Fruit fly (Drosophila melanogaster) whole organism, embryonic: Measurements from ENCODE around the gene CG32686.

ENCODE experiments used
- CG10462 ChIP-seq: fragments of 200-800 bp; sonication (Bioruptor generic); optimal IDR thresholded peaks from 2 replicates; lab custom pipeline; 2016; ENCODE audit warnings: missing biosample characterization, missing genetic modification characterization
- CG10565 ChIP-seq: fragments of 200-800 bp; sonication (Bioruptor generic); optimal IDR thresholded peaks from 3 replicates; lab custom pipeline; 2016; ENCODE audit warnings: missing biosample characterization, mild to moderate bottlenecking, missing genetic modification characterization
- CG12299 ChIP-seq: fragments of 200-800 bp; sonication (Bioruptor generic); optimal IDR thresholded peaks from 2 replicates; lab custom pipeline; 2018; ENCODE audit warnings: missing biosample characterization, mild to moderate bottlenecking, missing genetic modification characterization
- CG12769 ChIP-seq: fragments of 200-800 bp; sonication (Bioruptor generic); optimal IDR thresholded peaks from 2 replicates; lab custom pipeline; 2019; ENCODE audit warnings: missing biosample characterization, mild to moderate bottlenecking, missing genetic modification characterization, moderate library complexity
- CG1529 ChIP-seq: fragments of 200-800 bp; sonication (Bioruptor generic); optimal IDR thresholded peaks from 3 replicates; lab custom pipeline; 2018; ENCODE audit warnings: missing biosample characterization, missing genetic modification characterization
- CG1602 ChIP-seq: fragments of 200-800 bp; sonication (Bioruptor generic); optimal IDR thresholded peaks from 3 replicates; lab custom pipeline; 2016; ENCODE audit warnings: missing biosample characterization, missing genetic modification characterization
- CG1603 ChIP-seq: fragments of 200-800 bp; sonication (Bioruptor generic); optimal IDR thresholded peaks from 2 replicates; lab custom pipeline; 2019; ENCODE audit warnings: missing biosample characterization, mild to moderate bottlenecking, missing genetic modification characterization, moderate library complexity
- CG17359 ChIP-seq: fragments of 200-800 bp; sonication (Bioruptor generic); optimal IDR thresholded peaks from 3 replicates; lab custom pipeline; 2018; ENCODE audit warnings: missing biosample characterization, mild to moderate bottlenecking, missing genetic modification characterization, moderate library complexity
- CG18262 ChIP-seq: fragments of 200-800 bp; optimal IDR thresholded peaks from 3 replicates; lab custom pipeline; 2019; ENCODE audit warnings: missing biosample characterization, mild to moderate bottlenecking, missing genetic modification characterization, moderate library complexity
- CG2889 ChIP-seq: fragments of 200-800 bp; sonication (Bioruptor generic); IDR thresholded peaks from 3 replicates; pipeline ENCODE4 v1.3.6; 2022; ENCODE audit warnings: missing biosample characterization, missing genetic modification characterization
- CG31224 ChIP-seq: fragments of 200-800 bp; sonication (Bioruptor generic); IDR thresholded peaks from 2 replicates; pipeline ENCODE4 v1.3.6; 2022; ENCODE audit warnings: missing biosample characterization, missing genetic modification characterization
- CG6175 ChIP-seq: fragments of 200-800 bp; sonication (Bioruptor generic); IDR thresholded peaks from 3 replicates; pipeline ENCODE4 v1.3.6; 2022; ENCODE audit warnings: missing biosample characterization, missing genetic modification characterization
- CG6254 ChIP-seq: fragments of 200-800 bp; sonication (Bioruptor generic); optimal IDR thresholded peaks from 3 replicates; lab custom pipeline; 2017; ENCODE audit warnings: mild to moderate bottlenecking, missing biosample characterization, missing genetic modification reagents, missing genetic modification characterization
- CG7556 ChIP-seq: fragments of 200-800 bp; sonication (Bioruptor generic); optimal IDR thresholded peaks from 2 replicates; lab custom pipeline; 2017; ENCODE audit warnings: missing biosample characterization, mild to moderate bottlenecking, missing genetic modification characterization
- CG8359 ChIP-seq: fragments of 200-800 bp; sonication (Bioruptor generic); optimal IDR thresholded peaks from 2 replicates; lab custom pipeline; 2017; ENCODE audit warnings: missing biosample characterization, mild to moderate bottlenecking, missing genetic modification characterization, borderline replicate concordance
- CG9437 ChIP-seq: fragments of 200-800 bp; sonication (Bioruptor generic); optimal IDR thresholded peaks from 2 replicates; lab custom pipeline; 2018; ENCODE audit warnings: missing biosample characterization, mild to moderate bottlenecking, missing genetic modification characterization
- CrebB ChIP-seq: fragments of 200-800 bp; sonication (Bioruptor generic); optimal IDR thresholded peaks from 3 replicates; lab custom pipeline; 2018; ENCODE audit warnings: missing biosample characterization, mild to moderate bottlenecking, missing genetic modification characterization
- Drgx ChIP-seq: fragments of 200-800 bp; sonication (Bioruptor generic); IDR thresholded peaks from 2 replicates; pipeline ENCODE4 v1.3.6; 2022; ENCODE audit warnings: missing biosample characterization, missing genetic modification characterization
- HHEX ChIP-seq: fragments of 200-800 bp; sonication (Bioruptor generic); optimal IDR thresholded peaks from 3 replicates; lab custom pipeline; 2017; ENCODE audit warnings: missing biosample characterization, mild to moderate bottlenecking, missing genetic modification characterization, missing genetic modification reagents
- HLH54F ChIP-seq: fragments of 200-800 bp; sonication (Bioruptor generic); optimal IDR thresholded peaks from 3 replicates; lab custom pipeline; 2016; ENCODE audit warnings: missing biosample characterization, missing genetic modification characterization
- Hand ChIP-seq: fragments of 200-800 bp; sonication (Bioruptor generic); optimal IDR thresholded peaks from 2 replicates; lab custom pipeline; 2017; ENCODE audit warnings: mild to moderate bottlenecking, missing biosample characterization, missing genetic modification reagents, missing genetic modification characterization
- Hmx ChIP-seq: fragments of 200-800 bp; sonication (Bioruptor generic); optimal IDR thresholded peaks from 2 replicates; lab custom pipeline; 2016; ENCODE audit warnings: missing biosample characterization, missing genetic modification characterization
- MESR4 ChIP-seq: fragments of 200-800 bp; sonication (Bioruptor generic); optimal IDR thresholded peaks from 2 replicates; lab custom pipeline; 2018; ENCODE audit warnings: missing biosample characterization, mild to moderate bottlenecking, missing genetic modification characterization, moderate library complexity
- Mrtf ChIP-seq: fragments of 200-800 bp; sonication (Bioruptor generic); IDR thresholded peaks from 3 replicates; pipeline ENCODE4 v1.3.6; 2022; ENCODE audit warnings: missing biosample characterization, missing genetic modification characterization
- NFAT ChIP-seq: fragments of 200-800 bp; sonication (Bioruptor generic); IDR thresholded peaks from 2 replicates; pipeline ENCODE4 v1.3.6; 2022; ENCODE audit warnings: missing biosample characterization, missing genetic modification characterization
- Sry-β ChIP-seq: fragments of 200-800 bp; sonication (Bioruptor generic); optimal IDR thresholded peaks from 2 replicates; lab custom pipeline; 2018; ENCODE audit warnings: missing biosample characterization, mild to moderate bottlenecking, missing genetic modification characterization, moderate library complexity
- Taf1 ChIP-seq: fragments of 200-800 bp; sonication (Bioruptor generic); IDR thresholded peaks from 2 replicates; pipeline ENCODE4 v1.3.6; 2022; ENCODE audit warnings: missing biosample characterization, missing genetic modification characterization
- al ChIP-seq: fragments of 200-800 bp; sonication (Bioruptor generic); IDR thresholded peaks from 2 replicates; pipeline ENCODE4 v1.3.6; 2022; ENCODE audit warnings: missing biosample characterization, missing genetic modification characterization
- caup ChIP-seq: fragments of 200-800 bp; sonication (Bioruptor generic); optimal IDR thresholded peaks from 3 replicates; lab custom pipeline; 2017; ENCODE audit warnings: missing biosample characterization, mild to moderate bottlenecking, missing genetic modification characterization, moderate library complexity; ENCODE audit not compliant: severe bottlenecking
- dysf ChIP-seq: fragments of 200-800 bp; sonication (Bioruptor generic); IDR thresholded peaks from 3 replicates; pipeline ENCODE4 v1.3.6; 2022; ENCODE audit warnings: missing biosample characterization, missing genetic modification characterization
- eve ChIP-seq, 2 experiments: fragments of >200 bp; optimal IDR thresholded peaks; 2 replicates each; lab custom pipeline; 2017; ENCODE audit warnings: missing biosample characterization in 2 of 2, missing genetic modification characterization in 2 of 2
- fd64A ChIP-seq: fragments of 200-800 bp; sonication (Bioruptor generic); optimal IDR thresholded peaks from 3 replicates; lab custom pipeline; 2018; ENCODE audit warnings: missing biosample characterization, mild to moderate bottlenecking, missing genetic modification characterization
- gcm2 ChIP-seq: fragments of 200-800 bp; sonication (Bioruptor generic); optimal IDR thresholded peaks from 2 replicates; lab custom pipeline; 2016; ENCODE audit warnings: missing biosample characterization, missing genetic modification characterization
- grn ChIP-seq: fragments of 200-800 bp; sonication (Bioruptor generic); optimal IDR thresholded peaks from 3 replicates; lab custom pipeline; 2017; ENCODE audit warnings: missing biosample characterization, missing genetic modification characterization
- gro ChIP-seq: fragments of 200-800 bp; sonication (Bioruptor generic); optimal IDR thresholded peaks from 2 replicates; lab custom pipeline; 2016; ENCODE audit warnings: missing biosample characterization, missing genetic modification characterization
- hkb ChIP-seq, 2 experiments: fragments of 200-800 bp in 1 of 2; fragments of >200 bp in 1 of 2; sonication (Bioruptor generic) in 1 of 2; IDR thresholded peaks in 1 of 2; optimal IDR thresholded peaks in 1 of 2; 2 replicates each; pipeline versions ENCODE4 v1.3.6 to Lab custom; 2017 to 2022; ENCODE audit warnings: missing biosample characterization in 1 of 2, missing genetic modification characterization in 1 of 2
- ind ChIP-seq: fragments of 200-800 bp; sonication (Bioruptor generic); optimal IDR thresholded peaks from 3 replicates; lab custom pipeline; 2016; ENCODE audit warnings: missing biosample characterization, missing genetic modification characterization
- jing ChIP-seq: fragments of 200-800 bp; sonication (Bioruptor generic); optimal IDR thresholded peaks from 2 replicates; lab custom pipeline; 2018; ENCODE audit warnings: missing biosample characterization, mild to moderate bottlenecking, missing genetic modification characterization
- ken ChIP-seq: fragments of 200-800 bp; sonication (Bioruptor generic); IDR thresholded peaks from 3 replicates; pipeline ENCODE4 v1.3.6; 2022; ENCODE audit warnings: missing biosample characterization, missing genetic modification characterization
- lab ChIP-seq: fragments of 200-800 bp; sonication (Bioruptor generic); optimal IDR thresholded peaks from 3 replicates; lab custom pipeline; 2017; ENCODE audit warnings: missing biosample characterization, missing genetic modification characterization, mild to moderate bottlenecking, moderate library complexity, missing genetic modification reagents
- lola ChIP-seq, 3 experiments: fragments of >200 bp in 2 of 3; fragments of 200-800 bp in 1 of 3; sonication (Bioruptor generic) in 1 of 3; optimal IDR thresholded peaks; 2 replicates each; lab custom pipeline; 2017 to 2019; ENCODE audit warnings: missing biosample characterization in 3 of 3, missing genetic modification characterization in 3 of 3, mild to moderate bottlenecking in 1 of 3, moderate library complexity in 1 of 3
- nom ChIP-seq: fragments of 200-800 bp; sonication (Bioruptor generic); optimal IDR thresholded peaks from 2 replicates; lab custom pipeline; 2017; ENCODE audit warnings: missing biosample characterization, missing genetic modification characterization, mild to moderate bottlenecking, moderate library complexity, missing genetic modification reagents
- oc ChIP-seq: fragments of 200-800 bp; sonication (Bioruptor generic); optimal IDR thresholded peaks from 2 replicates; lab custom pipeline; 2018; ENCODE audit warnings: missing biosample characterization, mild to moderate bottlenecking, missing genetic modification characterization, moderate library complexity
- pum ChIP-seq: fragments of 200-800 bp; sonication (Bioruptor generic); optimal IDR thresholded peaks from 2 replicates; lab custom pipeline; 2016; ENCODE audit warnings: missing biosample characterization, missing genetic modification characterization
- slp2 ChIP-seq: fragments of 200-800 bp; sonication (Bioruptor generic); optimal IDR thresholded peaks from 2 replicates; lab custom pipeline; 2016; ENCODE audit warnings: missing biosample characterization, missing genetic modification characterization
- ttk ChIP-seq: fragments of 200-800 bp; sonication (Bioruptor generic); IDR thresholded peaks from 2 replicates; pipeline ENCODE4 v2.1.2; 2022; ENCODE audit warnings: missing biosample characterization, missing genetic modification characterization
- vvl ChIP-seq: fragments of 200-800 bp; sonication (Bioruptor generic); IDR thresholded peaks from 2 replicates; pipeline ENCODE4 v1.3.6; 2022; ENCODE audit warnings: missing biosample characterization, missing genetic modification characterization

Gene CG32686

dm6 chrX:10364556-10365227, 10.4 kb downstream of the CG32686 start (continued):
- TF ChIP-seq grn (GFP tag; lab: Kevin White, UChicago) = peak; percentile 63
- no peak for TF ChIP-seq Drgx (GFP tag; lab: Robert Waterston, UW)
- TF ChIP-seq CG10462 (GFP tag; lab: Kevin White, UChicago) = peak; percentile 6
- no peak for TF ChIP-seq Mrtf
- no peak for TF ChIP-seq Sry-β (GFP tag; lab: Kevin White, UChicago)
- TF ChIP-seq fd64A (GFP tag; lab: Kevin White, UChicago) = no peak
- no peak for TF ChIP-seq caup
- peak; percentile 20 for TF ChIP-seq lab (GFP tag; lab: Kevin White, UChicago)
- no peak for TF ChIP-seq ttk (GFP tag; lab: Robert Waterston, UW)
- no peak for TF ChIP-seq CG31224 (GFP tag; lab: Robert Waterston, UW)
- TF ChIP-seq dysf = no peak
- no peak for TF ChIP-seq MESR4 (GFP tag; lab: Kevin White, UChicago)
- no peak for TF ChIP-seq ind (GFP tag; lab: Kevin White, UChicago)
- TF ChIP-seq oc (tag; lab: Kevin White, UChicago) = no peak
- TF ChIP-seq Taf1 (GFP tag; lab: Robert Waterston, UW) = no peak
- no peak for TF ChIP-seq vvl (GFP tag; lab: Robert Waterston, UW)
- no peak for TF ChIP-seq hkb (optimal IDR thresholded peaks at IDR 0.05; lab: Kevin White, UChicago)
- TF ChIP-seq hkb (GFP tag; IDR thresholded peaks at IDR 0.05; lab: Robert Waterston, UW) = no peak
- no peak for TF ChIP-seq CG18262 (tag; lab: Kevin White, UChicago)
- TF ChIP-seq CrebB (tag; lab: Kevin White, UChicago) = no peak
- TF ChIP-seq CG1603 = peak; percentile 22
- no peak for TF ChIP-seq CG9437 (GFP tag; lab: Kevin White, UChicago)
- no peak for TF ChIP-seq NFAT (GFP tag; lab: Robert Waterston, UW)

DNA sequence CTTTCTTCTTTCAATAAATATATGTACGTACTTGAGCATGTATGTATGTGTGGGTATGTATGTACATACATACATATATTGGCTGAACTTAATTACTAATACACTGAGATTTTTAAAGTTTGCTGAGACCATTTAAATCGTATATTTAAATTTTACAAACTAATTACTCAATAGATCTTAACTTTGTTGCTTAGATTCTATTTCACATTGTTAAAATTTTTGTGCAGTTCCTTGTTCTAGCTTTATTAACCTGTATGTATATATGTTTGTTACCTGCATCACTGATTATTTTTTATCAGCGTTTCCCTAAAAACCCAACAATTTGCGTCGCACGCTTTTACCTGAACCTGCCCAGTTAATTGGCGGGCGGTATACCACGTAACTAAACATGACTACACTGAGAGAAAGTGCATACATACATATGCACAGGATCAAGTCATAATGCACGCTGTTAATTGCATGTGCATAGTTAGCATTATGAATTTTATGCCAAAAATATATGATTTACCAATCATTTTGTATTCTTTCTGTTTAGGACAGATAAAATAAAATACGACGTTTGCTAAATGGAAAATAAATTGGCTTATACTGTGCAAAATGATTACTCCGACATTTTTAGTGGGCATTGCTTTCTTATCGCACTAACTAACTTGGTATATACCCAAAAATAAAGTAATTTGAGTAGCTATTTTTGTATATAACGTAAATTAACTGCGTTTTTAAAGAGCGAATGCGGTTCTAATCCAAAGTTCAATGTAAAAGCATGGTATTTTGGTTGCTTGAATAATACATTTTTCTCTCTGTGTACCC, 12.4 kb downstream of the CG32686 start:
- TF ChIP-seq CG17359 (peak; percentile 7), CG1529 (GFP tag; lab: Kevin White, UChicago) (no peak), lola (GFP tag; optimal IDR thresholded peaks at IDR 0.05; lab: Kevin White, UChicago) (peak in 1 of 3 experiments; percentile 45), jing (GFP tag; lab: Kevin White, UChicago) (peak; percentile 25), slp2 (GFP tag; lab: Kevin White, UChicago) (peak; percentile 5), CG1602 (GFP tag; lab: Kevin White, UChicago) (peak; percentile 31), CG2889 (no peak), CG6254 (GFP tag; lab: Kevin White, UChicago) (no peak), HLH54F (peak; percentile 14), pum (GFP tag; lab: Kevin White, UChicago) (peak; percentile 30), gro (no peak), ken (GFP tag; lab: Robert Waterston, UW) (no peak), gcm2 (GFP tag; lab: Kevin White, UChicago) (no peak), CG1603 (peak; percentile 2), CG7556 (peak; percentile 66), HHEX (GFP tag; lab: Kevin White, UChicago) (no peak), CG12299 (tag; lab: Kevin White, UChicago) (no peak), Hand (GFP tag; lab: Kevin White, UChicago) (no peak), nom (no peak), CG8359 (GFP tag; lab: Kevin White, UChicago) (no peak), CrebB (tag; lab: Kevin White, UChicago) (no peak), CG12769 (tag; lab: Kevin White, UChicago) (no peak), al (GFP tag; lab: Robert Waterston, UW) (no peak), CG10565 (GFP tag; lab: Kevin White, UChicago) (peak; percentile 4), Hmx (GFP tag; lab: Kevin White, UChicago) (peak; percentile 13), CG6175 (GFP tag; lab: Robert Waterston, UW) (no peak), eve (GFP tag; optimal IDR thresholded peaks at IDR 0.05; lab: Kevin White, UChicago) (no peak)
